Fruit fly (Drosophila melanogaster) whole organism, wandering third instar larva: Measurements from ENCODE around the gene CG10650.

Source experiments
- CG32264 ChIP-seq: fragments of 200-800 bp; sonication (Bioruptor generic); optimal IDR thresholded peaks from 2 replicates; lab custom pipeline; 2016; ENCODE audit warnings: missing biosample characterization, missing genetic modification characterization
- Hr78 ChIP-seq: fragments of >200 bp; optimal IDR thresholded peaks from 2 replicates; lab custom pipeline; 2017; ENCODE audit warnings: missing biosample characterization, missing genetic modification characterization
- Jra ChIP-seq: sonication (Bioruptor generic); optimal IDR thresholded peaks from 2 replicates; lab custom pipeline; 2016; ENCODE audit warnings: missing biosample characterization, missing genetic modification characterization
- Myc ChIP-seq: fragments of >200 bp; optimal IDR thresholded peaks from 2 replicates; lab custom pipeline; 2017
- Vsx2 ChIP-seq: fragments of 200-300, 225-300 bp; sonication (Bioruptor generic); optimal IDR thresholded peaks from 2 replicates; lab custom pipeline; 2018; ENCODE audit warnings: missing biosample characterization, missing genetic modification characterization; ENCODE audit not compliant: partially characterized antibody
- br ChIP-seq: fragments of 200-800 bp; sonication (Bioruptor generic); optimal IDR thresholded peaks from 2 replicates; lab custom pipeline; 2016; ENCODE audit warnings: missing biosample characterization, missing genetic modification characterization
- foxo ChIP-seq, 2 experiments: fragments of 200-800 bp; sonication (Bioruptor generic); optimal IDR thresholded peaks; 2 replicates in 1 of 2; 3 replicates in 1 of 2; lab custom pipeline; 2016 to 2017; ENCODE audit warnings: missing biosample characterization in 2 of 2, missing genetic modification characterization in 2 of 2
- fru ChIP-seq: fragments of 200-800 bp; sonication (Bioruptor generic); optimal IDR thresholded peaks from 3 replicates; lab custom pipeline; 2016; ENCODE audit warnings: missing biosample characterization, mild to moderate bottlenecking, missing genetic modification characterization
- pan ChIP-seq: fragments of >200 bp; optimal IDR thresholded peaks from 2 replicates; lab custom pipeline; 2017
- psq ChIP-seq: fragments of 200-800 bp; sonication (Bioruptor generic); optimal IDR thresholded peaks from 3 replicates; lab custom pipeline; 2017; ENCODE audit warnings: missing biosample characterization, mild to moderate bottlenecking, missing genetic modification characterization, moderate library complexity

DNA sequence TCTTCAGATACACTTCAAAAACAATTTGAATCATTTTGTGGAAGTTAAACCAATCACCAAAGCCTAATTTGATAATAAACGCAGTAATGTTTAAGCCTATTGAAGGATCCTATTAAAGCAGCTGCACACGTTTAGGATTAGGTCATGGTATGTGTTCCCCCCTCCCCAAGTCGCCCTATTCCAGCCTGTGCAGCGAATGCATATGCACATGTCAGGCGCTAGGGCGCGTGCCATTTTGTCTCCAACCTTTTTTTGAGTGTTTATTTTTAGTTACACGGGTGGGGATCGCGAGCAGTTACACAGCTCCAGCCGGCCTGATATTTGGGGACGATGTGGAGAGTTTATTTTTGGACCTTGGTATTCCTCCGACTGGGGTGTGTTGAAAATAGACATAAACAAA, 41.3 kb upstream of the CG10650 start:
- TF ChIP-seq pan (lab: Kevin White, UChicago), result no peak
- no peak for TF ChIP-seq Vsx2
- TF ChIP-seq fru (GFP tag; lab: Kevin White, UChicago), result no peak
- no peak for TF ChIP-seq psq (GFP tag; lab: Kevin White, UChicago)
- TF ChIP-seq foxo (GFP tag; optimal IDR thresholded peaks at IDR 0.05; lab: Kevin White, UChicago), result no peak
- no peak for TF ChIP-seq Myc
- no peak for TF ChIP-seq CG32264 (GFP tag; lab: Kevin White, UChicago)
- TF ChIP-seq Jra (GFP tag; lab: Kevin White, UChicago), result no peak
- no peak for TF ChIP-seq Hr78 (GFP tag; lab: Kevin White, UChicago)
- no peak for TF ChIP-seq br (GFP tag; lab: Kevin White, UChicago)
